Fruit fly (Drosophila melanogaster) whole organism, embryonic: ENCODE results near the gene Elp3.
A peak's percentile ranks its signal among the peaks of the same experiment; 100 is the strongest.

ENCODE experiments used
- Aef1 ChIP-seq: fragments of 200-800 bp; sonication (Bioruptor generic); IDR thresholded peaks from 3 replicates; pipeline ENCODE4 v1.3.6; 2022; ENCODE audit warnings: missing biosample characterization, missing genetic modification characterization
- CG10274 ChIP-seq: fragments of 200-800 bp; sonication (Bioruptor generic); optimal IDR thresholded peaks from 3 replicates; lab custom pipeline; 2017; ENCODE audit warnings: missing biosample characterization, mild to moderate bottlenecking, missing genetic modification characterization
- CG11560 ChIP-seq: fragments of 200-800 bp; sonication (Bioruptor generic); IDR thresholded peaks from 3 replicates; pipeline ENCODE4 v1.3.6; 2022; ENCODE audit warnings: missing biosample characterization, missing genetic modification characterization
- CG11695 ChIP-seq: fragments of 200-800 bp; sonication (Bioruptor generic); IDR thresholded peaks from 3 replicates; pipeline ENCODE4 v1.3.6; 2022; ENCODE audit warnings: missing biosample characterization, missing genetic modification characterization
- CG12391 ChIP-seq: fragments of 200-800 bp; sonication (Bioruptor generic); optimal IDR thresholded peaks from 3 replicates; lab custom pipeline; 2018; ENCODE audit warnings: missing biosample characterization, mild to moderate bottlenecking, missing genetic modification characterization, moderate library complexity
- CG13287 ChIP-seq: fragments of 200-800 bp; sonication (Bioruptor generic); IDR thresholded peaks from 2 replicates; pipeline ENCODE4 v1.3.6; 2022; ENCODE audit warnings: missing biosample characterization, missing genetic modification characterization; ENCODE audit not compliant: partially characterized antibody
- CG14860 ChIP-seq: fragments of 200-800 bp; sonication (Bioruptor generic); IDR thresholded peaks from 3 replicates; pipeline ENCODE4 v1.3.6; 2022; ENCODE audit warnings: missing biosample characterization, missing genetic modification characterization; ENCODE audit not compliant: partially characterized antibody
- CG15073 ChIP-seq: fragments of 200-800 bp; sonication (Bioruptor generic); optimal IDR thresholded peaks from 2 replicates; lab custom pipeline; 2016; ENCODE audit warnings: missing biosample characterization, missing genetic modification characterization
- CG15269 ChIP-seq: fragments of 200-800 bp; sonication (Bioruptor generic); optimal IDR thresholded peaks from 2 replicates; lab custom pipeline; 2018; ENCODE audit warnings: missing biosample characterization, mild to moderate bottlenecking, missing genetic modification characterization, moderate library complexity
- CG16779 ChIP-seq: fragments of 200-800 bp; sonication (Bioruptor generic); IDR thresholded peaks from 2 replicates; pipeline ENCODE4 v1.3.6; 2022; ENCODE audit warnings: missing biosample characterization, missing genetic modification characterization
- CG16813 ChIP-seq: fragments of 200-800 bp; sonication (Bioruptor generic); IDR thresholded peaks from 3 replicates; pipeline ENCODE4 v1.3.6; 2022; ENCODE audit warnings: missing biosample characterization, missing genetic modification characterization; ENCODE audit not compliant: partially characterized antibody
- CG17186 ChIP-seq: fragments of 200-800 bp; sonication (Bioruptor generic); optimal IDR thresholded peaks from 3 replicates; lab custom pipeline; 2017; ENCODE audit warnings: missing biosample characterization, missing genetic modification reagents, missing genetic modification characterization
- CG17912 ChIP-seq: fragments of 200-800 bp; sonication (Bioruptor generic); optimal IDR thresholded peaks from 2 replicates; lab custom pipeline; 2018; ENCODE audit warnings: missing biosample characterization, mild to moderate bottlenecking, missing genetic modification characterization
- CG18262 ChIP-seq: fragments of 200-800 bp; optimal IDR thresholded peaks from 3 replicates; lab custom pipeline; 2019; ENCODE audit warnings: missing biosample characterization, mild to moderate bottlenecking, missing genetic modification characterization, moderate library complexity
- CG18476 ChIP-seq: fragments of 200-800 bp; sonication (Bioruptor generic); optimal IDR thresholded peaks from 2 replicates; lab custom pipeline; 2016; ENCODE audit warnings: missing biosample characterization, mild to moderate bottlenecking, missing genetic modification characterization
- CG18764 ChIP-seq: fragments of 200-800 bp; sonication (Bioruptor generic); optimal IDR thresholded peaks from 3 replicates; lab custom pipeline; 2016; ENCODE audit warnings: missing biosample characterization, missing genetic modification characterization
- CG30403 ChIP-seq: fragments of 200-800 bp; sonication (Bioruptor generic); optimal IDR thresholded peaks from 3 replicates; lab custom pipeline; 2016; ENCODE audit warnings: missing biosample characterization, missing genetic modification characterization
- CG31388 ChIP-seq: fragments of 200-800 bp; sonication (Bioruptor generic); optimal IDR thresholded peaks from 2 replicates; lab custom pipeline; 2016; ENCODE audit warnings: missing biosample characterization, missing genetic modification characterization
- CG6765 ChIP-seq: fragments of 200-800 bp; sonication (Bioruptor generic); optimal IDR thresholded peaks from 3 replicates; lab custom pipeline; 2017; ENCODE audit warnings: missing biosample characterization, mild to moderate bottlenecking, missing genetic modification characterization
- CG7745 ChIP-seq: fragments of 200-800 bp; sonication (Bioruptor generic); optimal IDR thresholded peaks from 2 replicates; lab custom pipeline; 2018; ENCODE audit warnings: missing biosample characterization, mild to moderate bottlenecking, missing genetic modification characterization, moderate library complexity
- CG8281 ChIP-seq: fragments of 200-800 bp; sonication (Bioruptor generic); optimal IDR thresholded peaks from 2 replicates; lab custom pipeline; 2018; ENCODE audit warnings: missing biosample characterization, mild to moderate bottlenecking, missing genetic modification characterization, moderate library complexity
- CG9817 ChIP-seq: fragments of 200-800 bp; sonication (Bioruptor generic); optimal IDR thresholded peaks from 2 replicates; lab custom pipeline; 2018; ENCODE audit warnings: missing biosample characterization, mild to moderate bottlenecking, missing genetic modification characterization, moderate library complexity
- D19B ChIP-seq: fragments of 200-800 bp; sonication (Bioruptor generic); optimal IDR thresholded peaks from 2 replicates; lab custom pipeline; 2017; ENCODE audit warnings: missing biosample characterization, mild to moderate bottlenecking, missing genetic modification characterization
- Dad ChIP-seq: fragments of 200-800 bp; sonication (Bioruptor generic); optimal IDR thresholded peaks from 3 replicates; lab custom pipeline; 2016; ENCODE audit warnings: missing biosample characterization, missing genetic modification characterization
- Dek ChIP-seq: fragments of 200-800 bp; sonication (Bioruptor generic); optimal IDR thresholded peaks from 3 replicates; lab custom pipeline; 2019; ENCODE audit warnings: missing biosample characterization, mild to moderate bottlenecking, missing genetic modification characterization, moderate library complexity
- Dip2 ChIP-seq: fragments of 200-800 bp; sonication (Bioruptor generic); IDR thresholded peaks from 2 replicates; pipeline ENCODE4 v1.3.6; 2022; ENCODE audit warnings: missing biosample characterization, missing genetic modification characterization
- Eip74EF ChIP-seq, 2 experiments: fragments of 200-800 bp in 1 of 2; fragments of >200 bp in 1 of 2; sonication (Bioruptor generic) in 1 of 2; optimal IDR thresholded peaks; 2 replicates each; lab custom pipeline; 2017 to 2019; ENCODE audit warnings: missing biosample characterization in 2 of 2, missing genetic modification characterization in 2 of 2, mild to moderate bottlenecking in 1 of 2, moderate library complexity in 1 of 2
- HLH3B ChIP-seq: fragments of 200-800 bp; sonication (Bioruptor generic); IDR thresholded peaks from 2 replicates; pipeline ENCODE4 v1.3.6; 2022; ENCODE audit warnings: missing biosample characterization, missing genetic modification characterization
- Hr39 ChIP-seq: fragments of >200 bp; optimal IDR thresholded peaks from 2 replicates; lab custom pipeline; 2017
- Myb ChIP-seq: fragments of 200-800 bp; sonication (Bioruptor generic); optimal IDR thresholded peaks from 2 replicates; lab custom pipeline; 2016; ENCODE audit warnings: missing biosample characterization, missing genetic modification characterization
- NFAT ChIP-seq: fragments of 200-800 bp; sonication (Bioruptor generic); IDR thresholded peaks from 2 replicates; pipeline ENCODE4 v1.3.6; 2022; ENCODE audit warnings: missing biosample characterization, missing genetic modification characterization
- Rx ChIP-seq: fragments of 200-800 bp; sonication (Bioruptor generic); IDR thresholded peaks from 2 replicates; pipeline ENCODE4 v1.3.6; 2022; ENCODE audit warnings: missing biosample characterization, missing genetic modification characterization
- Side ChIP-seq: fragments of 200-800 bp; sonication (Bioruptor generic); optimal IDR thresholded peaks from 2 replicates; lab custom pipeline; 2016; ENCODE audit warnings: missing biosample characterization, missing genetic modification characterization
- aop ChIP-seq: fragments of 200-800 bp; sonication (Bioruptor generic); IDR thresholded peaks from 2 replicates; pipeline ENCODE4 v1.3.6; 2022; ENCODE audit warnings: missing biosample characterization, missing genetic modification characterization
- bab2 ChIP-seq: fragments of 200-800 bp; sonication (Bioruptor generic); optimal IDR thresholded peaks from 2 replicates; lab custom pipeline; 2016; ENCODE audit warnings: missing biosample characterization, missing genetic modification characterization
- bcd ChIP-seq: fragments of 200-800 bp; sonication (Bioruptor generic); optimal IDR thresholded peaks from 2 replicates; lab custom pipeline; 2017; ENCODE audit warnings: missing biosample characterization, mild to moderate bottlenecking, missing genetic modification characterization
- croc ChIP-seq: fragments of 200-800 bp; sonication (Bioruptor generic); conservative IDR thresholded peaks from 3 replicates; pipeline ENCODE4 v1.3.6; 2022; ENCODE audit warnings: missing biosample characterization, missing genetic modification characterization
- dimm ChIP-seq: fragments of 200-800 bp; sonication (Bioruptor generic); IDR thresholded peaks from 2 replicates; pipeline ENCODE4 v1.3.6; 2022; ENCODE audit warnings: missing biosample characterization, missing genetic modification characterization
- eve ChIP-seq, 2 experiments: fragments of >200 bp; optimal IDR thresholded peaks; 2 replicates each; lab custom pipeline; 2017; ENCODE audit warnings: missing biosample characterization in 2 of 2, missing genetic modification characterization in 2 of 2
- gcm2 ChIP-seq: fragments of 200-800 bp; sonication (Bioruptor generic); optimal IDR thresholded peaks from 2 replicates; lab custom pipeline; 2016; ENCODE audit warnings: missing biosample characterization, missing genetic modification characterization
- grau ChIP-seq: fragments of 200-800 bp; optimal IDR thresholded peaks from 3 replicates; lab custom pipeline; 2019; ENCODE audit warnings: missing biosample characterization, mild to moderate bottlenecking, missing genetic modification characterization, moderate library complexity
- onecut ChIP-seq: fragments of 200-800 bp; sonication (Bioruptor generic); IDR thresholded peaks from 2 replicates; pipeline ENCODE4 v1.3.6; 2022; ENCODE audit warnings: missing biosample characterization, missing genetic modification characterization
- pan ChIP-seq, 4 experiments: fragments of >200 bp in 3 of 4; fragments of 200-800 bp in 1 of 4; sonication (Bioruptor generic) in 1 of 4; optimal IDR thresholded peaks in 3 of 4; IDR thresholded peaks in 1 of 4; 2 replicates each; pipeline versions ENCODE4 v1.3.6 to Lab custom; 2017 to 2022; ENCODE audit warnings: missing biosample characterization in 2 of 4, missing genetic modification characterization in 2 of 4, mixed read lengths in 1 of 4
- ranshi ChIP-seq: fragments of 200-800 bp; sonication (Bioruptor generic); IDR thresholded peaks from 2 replicates; pipeline ENCODE4 v1.3.6; 2022; ENCODE audit warnings: missing biosample characterization, missing genetic modification characterization
- repo ChIP-seq: fragments of 200-800 bp; sonication (Bioruptor generic); optimal IDR thresholded peaks from 2 replicates; lab custom pipeline; 2016; ENCODE audit warnings: missing biosample characterization, missing genetic modification characterization
- ro ChIP-seq: fragments of 200-800 bp; sonication (Bioruptor generic); IDR thresholded peaks from 2 replicates; pipeline ENCODE4 v1.3.6; 2022; ENCODE audit warnings: missing biosample characterization, missing genetic modification characterization
- so ChIP-seq: fragments of 200-800 bp; sonication (Bioruptor generic); IDR thresholded peaks from 3 replicates; pipeline ENCODE4 v1.3.6; 2022; ENCODE audit warnings: missing biosample characterization, missing genetic modification characterization
- stc ChIP-seq: fragments of 200-800 bp; sonication (Bioruptor generic); IDR thresholded peaks from 2 replicates; pipeline ENCODE4 v1.3.6; 2022; ENCODE audit warnings: missing biosample characterization, missing genetic modification characterization
- toy ChIP-seq: fragments of 200-800 bp; sonication (Bioruptor generic); IDR thresholded peaks from 2 replicates; pipeline ENCODE4 v1.3.6; 2022; ENCODE audit warnings: missing biosample characterization, missing genetic modification characterization
- trem ChIP-seq: fragments of 200-800 bp; optimal IDR thresholded peaks from 3 replicates; lab custom pipeline; 2019; ENCODE audit warnings: missing biosample characterization, mild to moderate bottlenecking, missing genetic modification characterization, moderate library complexity
- usp ChIP-seq: fragments of >200 bp; optimal IDR thresholded peaks from 2 replicates; lab custom pipeline; 2017; ENCODE audit warnings: missing biosample characterization, missing genetic modification characterization
- zfh1 ChIP-seq: fragments of 200-800 bp; sonication (Bioruptor generic); IDR thresholded peaks from 3 replicates; pipeline ENCODE4 v1.3.6; 2022; ENCODE audit warnings: missing biosample characterization, missing genetic modification characterization

Gene Elp3

DNA sequence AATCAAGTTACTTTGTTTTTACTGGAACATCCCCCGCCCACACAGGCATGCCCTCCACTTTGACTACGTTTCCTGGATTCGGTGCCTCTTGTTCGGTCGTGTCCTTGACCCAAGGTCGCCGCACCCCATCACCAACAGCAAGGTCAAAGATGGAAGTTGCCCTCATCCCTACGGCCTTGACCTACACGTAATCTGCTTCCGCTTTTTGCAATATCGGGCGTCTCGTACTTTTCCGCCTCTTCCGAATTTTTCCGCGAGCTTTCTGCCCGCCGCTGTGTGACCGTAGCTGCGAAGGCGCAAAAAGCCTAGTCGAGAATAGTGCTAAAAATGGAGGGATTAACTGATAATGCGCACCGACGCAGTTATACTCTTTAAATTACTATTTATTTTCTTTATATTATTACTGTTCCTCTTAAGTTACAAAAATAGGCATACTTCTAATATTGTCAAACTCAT lies 12.0 kb downstream of the Elp3 start, which contains the start of gene Gs1l (continued):
- TF ChIP-seq CG18262 (tag; lab: Kevin White, UChicago) (peak; percentile 8), Dek (tag; lab: Kevin White, UChicago) (peak; percentile 38), Dad (GFP tag; lab: Kevin White, UChicago) (no peak), Dip2 (GFP tag; lab: Robert Waterston, UW) (no peak), CG18764 (GFP tag; lab: Kevin White, UChicago) (no peak), eve (GFP tag; optimal IDR thresholded peaks at IDR 0.05; lab: Kevin White, UChicago) (no peak), CG9817 (tag; lab: Kevin White, UChicago) (no peak), Rx (GFP tag; lab: Robert Waterston, UW) (no peak), croc (no peak), CG15073 (GFP tag; lab: Kevin White, UChicago) (no peak), CG11560 (no peak), grau (tag; lab: Kevin White, UChicago) (peak; percentile 33), Myb (GFP tag; lab: Kevin White, UChicago) (no peak), usp (GFP tag; lab: Kevin White, UChicago) (no peak), CG16779 (GFP tag; lab: Robert Waterston, UW) (no peak), CG31388 (GFP tag; lab: Kevin White, UChicago) (no peak), CG14860 (GFP tag; lab: Robert Waterston, UW) (no peak), repo (GFP tag; lab: Kevin White, UChicago) (no peak), stc (GFP tag; lab: Robert Waterston, UW) (0 out of 2 replicates have a peak, but pooled peaks have one; percentile 21), CG18476 (no peak), bab2 (GFP tag; lab: Kevin White, UChicago) (no peak), CG15269 (tag; lab: Kevin White, UChicago) (peak; percentile 49), HLH3B (GFP tag; lab: Robert Waterston, UW) (no peak), CG10274 (GFP tag; lab: Kevin White, UChicago) (no peak), CG12391 (tag; lab: Kevin White, UChicago) (peak; percentile 22), dimm (no peak), CG8281 (tag; lab: Kevin White, UChicago) (no peak), CG6765 (GFP tag; lab: Kevin White, UChicago) (no peak), CG30403 (no peak), ranshi (no peak), toy (no peak), Hr39 (lab: Kevin White, UChicago) (no peak), onecut (GFP tag; lab: Robert Waterston, UW) (no peak), aop (GFP tag; lab: Robert Waterston, UW) (no peak), Eip74EF (GFP tag; optimal IDR thresholded peaks at IDR 0.05; lab: Kevin White, UChicago) (peak in 1 of 2 experiments; percentile 68), NFAT (GFP tag; lab: Robert Waterston, UW) (peak; percentile 94), Aef1 (GFP tag; lab: Robert Waterston, UW) (no peak; the same call in 2 of the 3 replicates), trem (tag; lab: Kevin White, UChicago) (no peak), ro (GFP tag; lab: Robert Waterston, UW) (no peak), Side (no peak), gcm2 (GFP tag; lab: Kevin White, UChicago) (no peak), CG17186 (GFP tag; lab: Kevin White, UChicago) (no peak), CG7745 (no peak), CG16813 (no peak), D19B (GFP tag; lab: Kevin White, UChicago) (no peak), CG17912 (GFP tag; lab: Kevin White, UChicago) (no peak), zfh1 (GFP tag; lab: Robert Waterston, UW) (no peak), CG13287 (GFP tag; lab: Robert Waterston, UW) (no peak; the same call in 1 of the 2 replicates), bcd (GFP tag; lab: Kevin White, UChicago) (peak; percentile 45), pan (optimal IDR thresholded peaks at IDR 0.05; lab: Kevin White, UChicago) (no peak), pan (GFP tag; optimal IDR thresholded peaks at IDR 0.05 in 1 of 2, IDR thresholded peaks at IDR 0.05 in 1 of 2) (no peak), CG11695 (no peak), so (GFP tag; lab: Robert Waterston, UW) (no peak)
